Worm (Caenorhabditis elegans): ENCODE results near the gene srw-39.

srw-39 gene

ce11 chrV:20182311-20182710, 10.5 kb upstream of the srw-39 start:
- TF ChIP-seq ceh-19 (GFP tag; optimal IDR thresholded peaks at IDR 0.05) (no peak), ceh-45 (GFP tag; IDR thresholded peaks at IDR 0.05) (no peak), zip-5 (tag; optimal IDR thresholded peaks at IDR 0.05) (no peak)

- TF ChIP-seq pha-4 (tag; optimal IDR thresholded peaks at IDR 0.05) (no peak), rnt-1 (tag; optimal IDR thresholded peaks at IDR 0.05) (no peak), che-1 (tag; optimal IDR thresholded peaks at IDR 0.05) (no peak), unc-42 (tag; optimal IDR thresholded peaks at IDR 0.05) (no peak), fkh-10 (GFP tag; optimal IDR thresholded peaks at IDR 0.05) (no peak), syd-9 (tag; optimal IDR thresholded peaks at IDR 0.05) (no peak), elt-4 (tag; optimal IDR thresholded peaks at IDR 0.05) (no peak), sox-2 (GFP tag; IDR thresholded peaks at IDR 0.05) (no peak), nhr-11 (tag; optimal IDR thresholded peaks at IDR 0.05) (no peak), madf-2 (tag; optimal IDR thresholded peaks at IDR 0.05) (no peak), nfya-1 (tag; optimal IDR thresholded peaks at IDR 0.05) (no peak), ceh-45 (GFP tag; IDR thresholded peaks at IDR 0.05) (no peak), unc-86 (tag; optimal IDR thresholded peaks at IDR 0.05) (no peak), elt-2 (tag; optimal IDR thresholded peaks at IDR 0.05) (no peak), K09A11.1 (tag; optimal IDR thresholded peaks at IDR 0.05; ENCODE audit: insufficient read depth) (no peak)
These were observed 6.0 kb downstream of the srw-39 start for ce11 chrV:20165808-20166207.

- TF ChIP-seq gmeb-2 (tag; optimal IDR thresholded peaks at IDR 0.05) (no peak), hlh-13 (GFP tag; optimal IDR thresholded peaks at IDR 0.05) (no peak), fkh-6 (tag; optimal IDR thresholded peaks at IDR 0.05) (no peak), elt-2 (tag; optimal IDR thresholded peaks at IDR 0.05) (peak; percentile 69), hlh-30 (tag; optimal IDR thresholded peaks at IDR 0.05; ENCODE audit: insufficient read depth) (no peak), unc-3 (GFP tag; conservative IDR thresholded peaks at IDR 0.05) (no peak), unc-3 (tag; optimal IDR thresholded peaks at IDR 0.05) (no peak)
These were observed 7.6 kb downstream of the srw-39 start, which contains the start of gene F19B2.5 for ce11 chrV:20164059-20164892. F19B2.5 (minus strand) TSS chrV:20164165.

- no peak for TF ChIP-seq che-1 (tag; optimal IDR thresholded peaks at IDR 0.05)
- TF ChIP-seq ahr-1 (tag; optimal IDR thresholded peaks at IDR 0.05) = no peak
- TF ChIP-seq tbx-2 (tag; optimal IDR thresholded peaks at IDR 0.05) = no peak
- TF ChIP-seq nhr-11 (tag; optimal IDR thresholded peaks at IDR 0.05) = no peak
- TF ChIP-seq ceh-6 (GFP tag; optimal IDR thresholded peaks at IDR 0.05) = no peak
- TF ChIP-seq unc-42 (tag; optimal IDR thresholded peaks at IDR 0.05) = no peak
- TF ChIP-seq dmd-4 (tag; optimal IDR thresholded peaks at IDR 0.05; ENCODE audit: borderline replicate concordance) = no peak
- TF ChIP-seq elt-2 (tag; optimal IDR thresholded peaks at IDR 0.05) = no peak
- TF ChIP-seq ceh-24 (tag; optimal IDR thresholded peaks at IDR 0.05) = no peak
- no peak for TF ChIP-seq lim-6 (tag; optimal IDR thresholded peaks at IDR 0.05)
- no peak for TF ChIP-seq pat-9 (tag; optimal IDR thresholded peaks at IDR 0.05)
- TF ChIP-seq ceh-2 (tag; optimal IDR thresholded peaks at IDR 0.05) = no peak
- no peak for TF ChIP-seq dve-1 (tag; optimal IDR thresholded peaks at IDR 0.05)
- TF ChIP-seq hlh-15 (tag; optimal IDR thresholded peaks at IDR 0.05) = no peak
- no peak for TF ChIP-seq C38D4.7 (GFP tag; optimal IDR thresholded peaks at IDR 0.05)
- TF ChIP-seq Y22D7AL.16 (tag; optimal IDR thresholded peaks at IDR 0.05) = no peak
- TF ChIP-seq npax-4 (tag; optimal IDR thresholded peaks at IDR 0.05) = no peak
- TF ChIP-seq eyg-1 (tag; optimal IDR thresholded peaks at IDR 0.05) = no peak
- TF ChIP-seq hlh-13 (GFP tag; optimal IDR thresholded peaks at IDR 0.05) = no peak
These were observed 8.8 kb downstream of the srw-39 start for ce11 chrV:20163105-20163449.
